Worm (Caenorhabditis elegans) whole organism, young adult: Measurements from ENCODE around the gene srd-12.

Experiments used
- B0019.2 ChIP-seq: fragments of 200-800 bp; sonication (Bioruptor generic); conservative IDR thresholded peaks from 2 replicates; pipeline ENCODE4 v1.3.6; 2022; ENCODE audit warnings: missing genetic modification reagents, missing genetic modification characterization, missing compliant biosample characterization
- B0261.1 ChIP-seq: sonication (generic microtip); optimal IDR thresholded peaks from 2 replicates; lab custom pipeline; 2016; ENCODE audit warnings: mild to moderate bottlenecking, missing genetic modification characterization, moderate library complexity, missing compliant biosample characterization
- C06A6.2 ChIP-seq: fragments of 200-800 bp; sonication (Bioruptor generic); conservative IDR thresholded peaks from 2 replicates; pipeline ENCODE4 v1.3.6; 2022; ENCODE audit warnings: missing genetic modification characterization, missing compliant biosample characterization
- F10E7.11 ChIP-seq: sonication (generic microtip); optimal IDR thresholded peaks from 2 replicates; lab custom pipeline; 2017; ENCODE audit warnings: mild to moderate bottlenecking, missing genetic modification characterization, moderate library complexity, missing compliant biosample characterization
- F55B11.4 ChIP-seq: sonication (generic microtip); optimal IDR thresholded peaks from 2 replicates; lab custom pipeline; 2016; ENCODE audit warnings: missing compliant biosample characterization, missing genetic modification characterization, borderline replicate concordance; ENCODE audit not compliant: insufficient read depth
- Y53F4B.3 ChIP-seq: fragments of 200-800 bp; sonication (Bioruptor generic); IDR thresholded peaks from 2 replicates; pipeline ENCODE4 v1.3.6; 2022; ENCODE audit warnings: missing genetic modification reagents, missing genetic modification characterization, missing compliant biosample characterization
- Y56A3A.18 ChIP-seq: fragments of 200-800 bp; sonication (Bioruptor generic); IDR thresholded peaks from 2 replicates; pipeline ENCODE4 v1.3.6; 2022; ENCODE audit warnings: missing genetic modification reagents, missing genetic modification characterization, missing compliant biosample characterization
- Y67H2A.10 ChIP-seq: fragments of 200-800 bp; sonication (Bioruptor generic); conservative IDR thresholded peaks from 2 replicates; pipeline ENCODE4 v1.3.6; 2022; ENCODE audit warnings: missing genetic modification reagents, missing genetic modification characterization, missing compliant biosample characterization
- Y95B8A.8 ChIP-seq: fragments of 200-800 bp; sonication (Bioruptor generic); IDR thresholded peaks from 2 replicates; pipeline ENCODE4 v1.3.6; 2022; ENCODE audit warnings: missing genetic modification reagents, missing genetic modification characterization, missing compliant biosample characterization
- ZK185.1 ChIP-seq: sonication (generic microtip); optimal IDR thresholded peaks from 2 replicates; lab custom pipeline; 2016; ENCODE audit warnings: mild to moderate bottlenecking, missing genetic modification characterization, missing compliant biosample characterization; ENCODE audit not compliant: poor library complexity, severe bottlenecking
- athp-1 ChIP-seq: sonication (generic microtip); optimal IDR thresholded peaks from 2 replicates; lab custom pipeline; 2017; ENCODE audit warnings: mild to moderate bottlenecking, missing genetic modification characterization, missing compliant biosample characterization
- attf-6 ChIP-seq: fragments of 200-800 bp; sonication (Bioruptor generic); IDR thresholded peaks from 2 replicates; pipeline ENCODE4 v1.3.6; 2022; ENCODE audit warnings: missing genetic modification reagents, missing genetic modification characterization, missing compliant biosample characterization
- ceh-40 ChIP-seq: fragments of 200-800 bp; sonication (Bioruptor generic); IDR thresholded peaks from 2 replicates; pipeline ENCODE4 v1.3.6; 2022; ENCODE audit warnings: missing genetic modification characterization, missing compliant biosample characterization
- ceh-79 ChIP-seq: sonication (generic microtip); optimal IDR thresholded peaks from 2 replicates; lab custom pipeline; 2017; ENCODE audit warnings: mild to moderate bottlenecking, missing genetic modification characterization, missing compliant biosample characterization
- dox-1 ChIP-seq: fragments of 200-800 bp; sonication (Bioruptor generic); IDR thresholded peaks from 2 replicates; pipeline ENCODE4 v1.3.6; 2022; ENCODE audit warnings: missing genetic modification reagents, missing genetic modification characterization, missing compliant biosample characterization
- efl-1 ChIP-seq: fragments of 150-350 bp; optimal IDR thresholded peaks from 2 replicates; lab custom pipeline; 2014; ENCODE audit warnings: missing biosample characterization, missing genetic modification reagents, missing genetic modification characterization
- egl-44 ChIP-seq: fragments of 200-800 bp; sonication (Bioruptor generic); IDR thresholded peaks from 2 replicates; pipeline ENCODE4 v1.3.6; 2022; ENCODE audit warnings: missing genetic modification reagents, missing genetic modification characterization, missing compliant biosample characterization
- ekl-4 ChIP-seq: fragments of 200-800 bp; sonication (Bioruptor generic); IDR thresholded peaks from 2 replicates; pipeline ENCODE4 v1.3.6; 2022; ENCODE audit warnings: missing genetic modification reagents, missing genetic modification characterization, missing compliant biosample characterization
- fkh-3 ChIP-seq: sonication (generic microtip); optimal IDR thresholded peaks from 2 replicates; lab custom pipeline; 2016; ENCODE audit warnings: mild to moderate bottlenecking, missing genetic modification characterization, missing compliant biosample characterization
- him-1 ChIP-seq: sonication (generic microtip); optimal IDR thresholded peaks from 2 replicates; lab custom pipeline; 2016; ENCODE audit warnings: missing genotype, missing genetic modification reagents, missing genetic modification characterization, missing compliant biosample characterization
- hrde-1 ChIP-seq: sonication (generic microtip); optimal IDR thresholded peaks from 2 replicates; lab custom pipeline; 2016; ENCODE audit warnings: missing genetic modification characterization, mild to moderate bottlenecking, missing compliant biosample characterization, moderate library complexity, missing genotype, missing genetic modification reagents, borderline replicate concordance
- let-526 ChIP-seq: fragments of 200-800 bp; sonication (Bioruptor generic); IDR thresholded peaks from 2 replicates; pipeline ENCODE4 v1.3.6; 2022; ENCODE audit warnings: missing genetic modification reagents, missing genetic modification characterization, missing compliant biosample characterization
- lin-35 ChIP-seq, 3 experiments: fragments of 150-350 bp in 2 of 3; sonication (generic microtip) in 1 of 3; optimal IDR thresholded peaks; 2 replicates each; lab custom pipeline; 2014 to 2018; ENCODE audit warnings: missing biosample characterization in 3 of 3, missing genetic modification characterization in 3 of 3, missing genetic modification reagents in 3 of 3
- lin-54 ChIP-seq: fragments of 200-800 bp; sonication (Bioruptor generic); optimal IDR thresholded peaks from 2 replicates; lab custom pipeline; 2018; ENCODE audit warnings: mild to moderate bottlenecking, missing genetic modification characterization, missing compliant biosample characterization
- lsy-27 ChIP-seq: sonication (generic microtip); optimal IDR thresholded peaks from 2 replicates; lab custom pipeline; 2017; ENCODE audit warnings: missing genetic modification characterization, mild to moderate bottlenecking, missing compliant biosample characterization, antibody characterized with exemption, missing genotype, borderline replicate concordance; ENCODE audit not compliant: insufficient read depth
- mcd-1 ChIP-seq: fragments of 200-800 bp; sonication (Bioruptor generic); IDR thresholded peaks from 2 replicates; pipeline ENCODE4 v1.3.6; 2022; ENCODE audit warnings: missing genetic modification reagents, missing genetic modification characterization, missing compliant biosample characterization
- nfya-1 ChIP-seq: sonication (generic microtip); optimal IDR thresholded peaks from 2 replicates; lab custom pipeline; 2017; ENCODE audit warnings: antibody characterized with exemption, missing compliant biosample characterization, missing genetic modification characterization, borderline replicate concordance; ENCODE audit not compliant: insufficient read depth
- nhr-80 ChIP-seq: sonication (generic microtip); optimal IDR thresholded peaks from 2 replicates; lab custom pipeline; 2016; ENCODE audit warnings: missing genetic modification characterization, missing compliant biosample characterization
- somi-1 ChIP-seq: fragments of 200-800 bp; sonication (Bioruptor generic); optimal IDR thresholded peaks from 2 replicates; lab custom pipeline; 2018; ENCODE audit warnings: mild to moderate bottlenecking, missing genetic modification characterization, missing compliant biosample characterization
- unc-130 ChIP-seq: sonication (generic microtip); optimal IDR thresholded peaks from 2 replicates; lab custom pipeline; 2016; ENCODE audit warnings: missing genetic modification reagents, missing genetic modification characterization, missing compliant biosample characterization
- xnd-1 ChIP-seq: sonication (generic microtip); optimal IDR thresholded peaks from 2 replicates; lab custom pipeline; 2016; ENCODE audit warnings: missing genotype, missing genetic modification reagents, missing genetic modification characterization, missing compliant biosample characterization
- ztf-18 ChIP-seq: sonication (generic microtip); optimal IDR thresholded peaks from 2 replicates; lab custom pipeline; 2016; ENCODE audit warnings: missing genotype, mild to moderate bottlenecking, missing genetic modification characterization, missing compliant biosample characterization
- ztf-25 ChIP-seq: fragments of 200-800 bp; sonication (Bioruptor generic); IDR thresholded peaks from 2 replicates; pipeline ENCODE4 v1.3.6; 2022; ENCODE audit warnings: missing genetic modification reagents, missing genetic modification characterization, missing compliant biosample characterization
- ztf-28 ChIP-seq: fragments of 200-800 bp; sonication (Bioruptor generic); IDR thresholded peaks from 2 replicates; pipeline ENCODE4 v1.3.6; 2022; ENCODE audit warnings: missing genetic modification reagents, missing genetic modification characterization, missing compliant biosample characterization

srd-12 gene

DNA sequence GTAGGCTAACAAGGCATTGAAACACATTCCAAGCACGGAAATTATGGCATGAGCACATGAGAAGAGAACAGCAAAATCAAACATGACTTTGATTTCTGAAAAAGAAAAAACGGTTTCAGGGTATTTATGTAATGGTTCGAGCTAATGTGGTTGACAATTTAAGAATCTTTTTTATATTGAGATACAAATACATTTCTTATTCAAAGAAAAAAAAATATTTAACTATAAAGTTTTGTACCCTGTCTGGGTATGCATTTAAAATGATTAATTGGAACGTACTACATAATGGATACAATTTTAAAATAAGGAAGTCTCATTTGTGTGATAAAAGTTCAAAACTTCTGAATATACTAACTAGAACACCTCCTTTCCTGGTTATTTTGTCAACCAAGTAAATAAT is at the start of gene srd-12:
srd-12 (minus strand) TSS at position 101 of the 400 bp plus-strand sequence.
- TF ChIP-seq efl-1 (GFP tag; lab: Kevin White, UChicago) (no peak), F55B11.4 (tag; lab: Kevin White, UChicago) (no peak), mcd-1 (GFP tag; lab: Robert Waterston, UW) (no peak), Y53F4B.3 (GFP tag; lab: Robert Waterston, UW) (no peak), Y56A3A.18 (GFP tag; lab: Robert Waterston, UW) (no peak), nfya-1 (tag; lab: Kevin White, UChicago) (no peak), attf-6 (no peak), athp-1 (tag; lab: Kevin White, UChicago) (no peak), ceh-40 (GFP tag; lab: Robert Waterston, UW) (no peak), xnd-1 (tag; lab: Kevin White, UChicago) (no peak), nhr-80 (tag; lab: Kevin White, UChicago) (no peak), hrde-1 (no peak), ceh-79 (no peak), Y67H2A.10 (no peak), unc-130 (GFP tag; lab: Kevin White, UChicago) (no peak)

DNA sequence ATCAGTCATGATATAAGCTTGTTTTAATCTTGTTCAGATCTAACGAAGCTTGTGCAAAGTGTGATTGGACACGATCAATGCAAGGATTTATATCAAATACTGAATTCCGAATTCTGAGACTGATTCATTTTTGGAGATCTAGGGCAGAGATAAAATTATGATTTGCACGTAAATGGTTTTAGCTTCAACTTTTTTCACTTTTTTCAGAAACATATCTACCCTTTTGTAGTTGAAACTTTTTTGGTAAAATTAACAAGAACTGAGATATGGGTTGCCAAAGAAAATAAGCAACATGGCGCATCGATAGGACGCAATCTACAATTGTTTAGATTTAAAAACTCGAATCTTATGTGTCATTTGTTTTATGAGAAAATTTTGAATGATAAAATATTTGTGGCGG is 48.0 kb upstream of the srd-12 start, which contains the start of gene C55C3.4:
C55C3.4 (minus strand) TSS at position 101 of the 400 bp plus-strand sequence.
- TF ChIP-seq athp-1 (tag; lab: Kevin White, UChicago) (no peak), F10E7.11 (tag; lab: Kevin White, UChicago) (no peak), lsy-27 (tag; lab: Kevin White, UChicago) (no peak), lin-35 (GFP tag; optimal IDR thresholded peaks at IDR 0.05; lab: Kevin White, UChicago) (no peak), lin-54 (GFP tag; lab: Kevin White, UChicago) (no peak), nfya-1 (tag; lab: Kevin White, UChicago) (no peak), C06A6.2 (GFP tag; lab: Robert Waterston, UW) (no peak), ZK185.1 (tag; lab: Kevin White, UChicago) (no peak), B0261.1 (no peak), fkh-3 (tag; lab: Kevin White, UChicago) (no peak), ztf-25 (GFP tag; lab: Robert Waterston, UW) (no peak), ekl-4 (GFP tag; lab: Robert Waterston, UW) (no peak), ztf-28 (GFP tag; lab: Robert Waterston, UW) (no peak), hrde-1 (no peak), let-526 (GFP tag; lab: Robert Waterston, UW) (no peak), ztf-18 (tag; lab: Kevin White, UChicago) (no peak), egl-44 (GFP tag; lab: Robert Waterston, UW) (no peak), B0019.2 (no peak), dox-1 (GFP tag; lab: Robert Waterston, UW) (no peak), somi-1 (no peak)

DNA sequence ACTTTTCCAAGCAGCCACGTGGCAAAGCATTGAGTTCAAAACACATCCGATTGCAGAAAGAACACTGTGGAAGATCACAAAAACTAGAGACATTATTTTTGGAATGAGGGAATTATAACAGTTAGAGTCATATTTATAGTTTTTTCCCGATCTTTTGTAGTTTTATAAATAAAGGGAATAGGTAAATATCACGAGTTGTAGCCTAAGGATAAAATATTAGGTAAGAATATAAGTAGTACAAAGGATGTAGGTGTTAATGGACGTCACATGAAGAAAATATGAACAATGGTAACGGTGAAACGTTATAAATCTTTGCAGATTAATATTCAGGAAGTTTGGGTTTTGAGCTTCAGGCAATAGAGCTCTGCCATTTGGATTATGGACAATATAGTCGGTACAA is 44.4 kb upstream of the srd-12 start, which contains the start of gene srd-5:
srd-5 (minus strand) TSS at position 101 of the 400 bp plus-strand sequence.
- no peak for TF ChIP-seq him-1 (tag; lab: Kevin White, UChicago)

DNA sequence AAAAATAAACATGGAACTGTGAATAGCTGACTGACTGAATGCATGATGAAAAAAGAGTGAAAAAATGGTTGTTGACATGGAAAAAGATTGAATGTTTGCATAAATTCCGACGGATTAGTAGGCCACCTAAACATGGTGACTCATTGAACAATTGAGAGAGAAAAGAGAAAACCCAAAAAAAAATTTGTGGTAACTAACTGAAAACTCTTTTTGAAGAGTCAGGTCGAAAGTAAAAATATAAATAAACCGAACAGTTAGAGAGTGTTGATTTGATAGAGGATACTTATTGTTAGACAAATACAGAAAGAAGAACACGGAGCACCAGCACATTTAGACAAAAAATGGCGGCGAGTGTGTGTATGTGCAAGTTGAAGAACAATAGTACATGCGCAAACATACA is 41.3 kb upstream of the srd-12 start:
- no peak for TF ChIP-seq Y95B8A.8
